Fruit fly (Drosophila melanogaster): ENCODE results near the gene daw.
A peak's percentile ranks its signal among the peaks of the same experiment; 100 is the strongest.

Gene daw

dm6 chr2L:2769476-2770185 is 35.4 kb upstream of the daw start, which contains the start of the genes colt and HINT1 (continued):
- peak; percentile 17 for TF ChIP-seq PHDP (tag; optimal IDR thresholded peaks at IDR 0.05)
- no peak for TF ChIP-seq CG12744 (GFP tag; optimal IDR thresholded peaks at IDR 0.05)
- TF ChIP-seq CG13123 (GFP tag; optimal IDR thresholded peaks at IDR 0.05): no peak
- no peak for TF ChIP-seq CG9817 (tag; optimal IDR thresholded peaks at IDR 0.05)
- no peak for TF ChIP-seq Sox102F (GFP tag; optimal IDR thresholded peaks at IDR 0.05)
- TF ChIP-seq bsh (GFP tag; optimal IDR thresholded peaks at IDR 0.05): peak in 1 of 2 experiments; percentile 92
- TF ChIP-seq CG4730 (GFP tag; IDR thresholded peaks at IDR 0.05): no peak
- no peak for TF ChIP-seq prd (optimal IDR thresholded peaks at IDR 0.05)
- TF ChIP-seq prd (GFP tag; IDR thresholded peaks at IDR 0.05): no peak
- peak; percentile 51; the same call in 2 of the 3 replicates for TF ChIP-seq CG17361 (GFP tag; IDR thresholded peaks at IDR 0.05)
- TF ChIP-seq Jarid2 (GFP tag; optimal IDR thresholded peaks at IDR 0.05): no peak
- TF ChIP-seq sisA (GFP tag; IDR thresholded peaks at IDR 0.05): no peak
- no peak for TF ChIP-seq ttk (GFP tag; IDR thresholded peaks at IDR 0.05)
- no peak for TF ChIP-seq fd3F (GFP tag; optimal IDR thresholded peaks at IDR 0.05)
- TF ChIP-seq NfI (GFP tag; optimal IDR thresholded peaks at IDR 0.05): peak; percentile 24
- TF ChIP-seq CG9609 (GFP tag; optimal IDR thresholded peaks at IDR 0.05): no peak
- no peak for TF ChIP-seq Bteb2 (GFP tag; optimal IDR thresholded peaks at IDR 0.05)
- no peak for TF ChIP-seq B-H2 (GFP tag; optimal IDR thresholded peaks at IDR 0.05)
- no peak for TF ChIP-seq HLHmδ (GFP tag; optimal IDR thresholded peaks at IDR 0.05)
- no peak for TF ChIP-seq GATAe (GFP tag; conservative IDR thresholded peaks at IDR 0.05)
- TF ChIP-seq lov (optimal IDR thresholded peaks at IDR 0.05): no peak
- TF ChIP-seq lov (GFP tag; IDR thresholded peaks at IDR 0.05): no peak
- TF ChIP-seq tx (GFP tag; optimal IDR thresholded peaks at IDR 0.05): no peak
- no peak for TF ChIP-seq Doc2 (GFP tag; IDR thresholded peaks at IDR 0.05)
- no peak for TF ChIP-seq jumu (GFP tag; optimal IDR thresholded peaks at IDR 0.05)
- no peak for TF ChIP-seq Lim3 (GFP tag; IDR thresholded peaks at IDR 0.05)
- TF ChIP-seq CG33213 (GFP tag; optimal IDR thresholded peaks at IDR 0.05): peak; percentile 53
- peak; percentile 86 for TF ChIP-seq sens (GFP tag)
- no peak for TF ChIP-seq CG7372 (GFP tag; IDR thresholded peaks at IDR 0.05)
- no peak for TF ChIP-seq sna (GFP tag; IDR thresholded peaks at IDR 0.05; ENCODE audit: partially characterized antibody)
- no peak for TF ChIP-seq CG18599 (GFP tag; optimal IDR thresholded peaks at IDR 0.05)
- no peak for TF ChIP-seq psq (GFP tag; optimal IDR thresholded peaks at IDR 0.05)
- no peak for TF ChIP-seq shn (GFP tag; optimal IDR thresholded peaks at IDR 0.05)
- no peak for TF ChIP-seq Chrac-16 (GFP tag; optimal IDR thresholded peaks at IDR 0.05)
- TF ChIP-seq Ada2b (GFP tag; IDR thresholded peaks at IDR 0.05): no peak
- TF ChIP-seq CG31224 (GFP tag; IDR thresholded peaks at IDR 0.05): no peak
- no peak for TF ChIP-seq az2 (GFP tag; optimal IDR thresholded peaks at IDR 0.05)
- TF ChIP-seq wor (GFP tag; IDR thresholded peaks at IDR 0.05): no peak
- TF ChIP-seq D (optimal IDR thresholded peaks at IDR 0.05): no peak
- no peak for TF ChIP-seq D (GFP tag; optimal IDR thresholded peaks at IDR 0.05)
- peak; percentile 44 for TF ChIP-seq D19A (tag; optimal IDR thresholded peaks at IDR 0.05)
- no peak for TF ChIP-seq NK7.1 (GFP tag; optimal IDR thresholded peaks at IDR 0.05)
- peak; percentile 94 for TF ChIP-seq YL-1 (GFP tag; optimal IDR thresholded peaks at IDR 0.05)
- peak in 1 of 2 experiments; percentile 3 for TF ChIP-seq tll (GFP tag; optimal IDR thresholded peaks at IDR 0.05)
- peak in 1 of 2 experiments; percentile 33 for TF ChIP-seq insv (GFP tag; optimal IDR thresholded peaks at IDR 0.05)
- peak; percentile 9; the same call in 1 of the 2 replicates for TF ChIP-seq bbx (GFP tag; IDR thresholded peaks at IDR 0.05; ENCODE audit: partially characterized antibody)
- TF ChIP-seq CG7839 (tag; optimal IDR thresholded peaks at IDR 0.05): peak; percentile 40
- TF ChIP-seq MBD-R2 (GFP tag; IDR thresholded peaks at IDR 0.05): peak; percentile 96
- peak; percentile 35 for TF ChIP-seq lbe (GFP tag; optimal IDR thresholded peaks at IDR 0.05)
- peak; percentile 1 for TF ChIP-seq CG18262 (tag; optimal IDR thresholded peaks at IDR 0.05)
- TF ChIP-seq CG6765 (GFP tag; optimal IDR thresholded peaks at IDR 0.05): no peak

All from whole organism, embryonic.